Worm (Caenorhabditis elegans) whole organism, young adult: ENCODE data around the gene let-767.

ENCODE experiments used
- B0261.1 ChIP-seq: sonication (generic microtip); optimal IDR thresholded peaks from 2 replicates; lab custom pipeline; 2016; ENCODE audit warnings: mild to moderate bottlenecking, missing genetic modification characterization, moderate library complexity, missing compliant biosample characterization
- ama-1 ChIP-seq, 3 experiments: fragments of 150-350 bp in 1 of 3; sonication (generic microtip) in 2 of 3; optimal IDR thresholded peaks; 2 replicates each; lab custom pipeline; 2014 to 2018; ENCODE audit warnings: missing biosample characterization in 2 of 3, missing genetic modification characterization in 2 of 3, missing genetic modification reagents in 2 of 3
- ceh-27 ChIP-seq: fragments of 200-800 bp; sonication (Bioruptor generic); optimal IDR thresholded peaks from 2 replicates; lab custom pipeline; 2018; ENCODE audit warnings: mild to moderate bottlenecking, missing genetic modification characterization, moderate library complexity, missing compliant biosample characterization
- dox-1 ChIP-seq: fragments of 200-800 bp; sonication (Bioruptor generic); IDR thresholded peaks from 2 replicates; pipeline ENCODE4 v1.3.6; 2022; ENCODE audit warnings: missing genetic modification reagents, missing genetic modification characterization, missing compliant biosample characterization
- dpff-1 ChIP-seq: sonication (generic microtip); optimal IDR thresholded peaks from 2 replicates; lab custom pipeline; 2017; ENCODE audit warnings: mild to moderate bottlenecking, missing genetic modification characterization, missing compliant biosample characterization
- fkh-3 ChIP-seq: sonication (generic microtip); optimal IDR thresholded peaks from 2 replicates; lab custom pipeline; 2016; ENCODE audit warnings: mild to moderate bottlenecking, missing genetic modification characterization, missing compliant biosample characterization
- hmg-20 ChIP-seq: fragments of 200-800 bp; sonication (Bioruptor generic); IDR thresholded peaks from 2 replicates; pipeline ENCODE4 v1.3.6; 2022; ENCODE audit warnings: missing genetic modification reagents, missing genetic modification characterization, missing compliant biosample characterization
- mes-4 ChIP-seq: sonication (generic microtip); optimal IDR thresholded peaks from 2 replicates; lab custom pipeline; 2016; ENCODE audit warnings: missing genotype, missing genetic modification characterization, missing compliant biosample characterization
- snpc-4 ChIP-seq, 5 experiments: fragments of 150-350 bp in 1 of 5; sonication (generic microtip) in 4 of 5; optimal IDR thresholded peaks; 2 replicates each; lab custom pipeline; 2014 to 2018; ENCODE audit warnings: missing genetic modification characterization in 5 of 5, missing biosample characterization in 3 of 5, antibody characterized with exemption in 2 of 5, mild to moderate bottlenecking in 2 of 5, missing compliant biosample characterization in 2 of 5, missing genotype in 2 of 5, moderate library complexity in 2 of 5, missing genetic modification reagents in 1 of 5
- unc-130 ChIP-seq: sonication (generic microtip); optimal IDR thresholded peaks from 2 replicates; lab custom pipeline; 2016; ENCODE audit warnings: missing genetic modification reagents, missing genetic modification characterization, missing compliant biosample characterization

ce11 chrIII:6364395-6364794 is 24.6 kb upstream of the let-767 start:
- TF ChIP-seq ama-1 (optimal IDR thresholded peaks at IDR 0.05; lab: Kevin White, UChicago) = no peak
- no peak for TF ChIP-seq ama-1 (GFP tag; optimal IDR thresholded peaks at IDR 0.05; lab: Kevin White, UChicago)
- TF ChIP-seq dox-1 = no peak
- TF ChIP-seq B0261.1 (tag; lab: Kevin White, UChicago) = no peak
- no peak for TF ChIP-seq hmg-20 (GFP tag; lab: Robert Waterston, UW)
- no peak for TF ChIP-seq snpc-4 (GFP tag; optimal IDR thresholded peaks at IDR 0.05; lab: Kevin White, UChicago)
- TF ChIP-seq snpc-4 (tag; optimal IDR thresholded peaks at IDR 0.05; lab: Kevin White, UChicago) = no peak
- no peak for TF ChIP-seq unc-130 (GFP tag; lab: Kevin White, UChicago)
- no peak for TF ChIP-seq ceh-27
- TF ChIP-seq fkh-3 (tag; lab: Kevin White, UChicago) = no peak
- no peak for TF ChIP-seq dpff-1 (tag; lab: Kevin White, UChicago)
- no peak for TF ChIP-seq mes-4
